Fruit fly (Drosophila melanogaster) Kc167 (cell line): ENCODE measurements around the gene Polr2I.

Experiments
- Myc ChIP-seq: fragments of >200 bp; optimal IDR thresholded peaks from 2 replicates; lab custom pipeline; 2017; ENCODE audit warnings: missing external identifiers
- Sin3A ChIP-seq: fragments of >200 bp; optimal IDR thresholded peaks from 2 replicates; lab custom pipeline; 2018; ENCODE audit warnings: missing external identifiers
- h ChIP-seq: fragments of >200 bp; optimal IDR thresholded peaks from 3 replicates; lab custom pipeline; 2018; ENCODE audit warnings: missing external identifiers
- insv ChIP-seq: fragments of >200 bp; optimal IDR thresholded peaks from 3 replicates; lab custom pipeline; 2018; ENCODE audit warnings: missing external identifiers
- psq ChIP-seq: fragments of >200 bp; optimal IDR thresholded peaks from 2 replicates; lab custom pipeline; 2017; ENCODE audit warnings: missing external identifiers
- ttk ChIP-seq: sonication (Bioruptor generic); optimal IDR thresholded peaks from 2 replicates; lab custom pipeline; 2017; ENCODE audit warnings: missing external identifiers

- no peak for TF ChIP-seq Myc (lab: Kevin White, UChicago)
- TF ChIP-seq psq (lab: Kevin White, UChicago), result no peak
- TF ChIP-seq insv (lab: Kevin White, UChicago), result no peak
- TF ChIP-seq ttk (lab: Kevin White, UChicago), result no peak
- TF ChIP-seq h (lab: Kevin White, UChicago), result no peak
- TF ChIP-seq Sin3A, result no peak
These were observed 6.8 kb upstream of the Polr2I start, which contains the start of gene IFT54 for dm6 chr3R:14302128-14302527.
